Worm (Caenorhabditis elegans) whole organism, L2 larva: ENCODE measurements around the gene F26D11.1.

Experiments
- C34F6.9 ChIP-seq: fragments of 150-350 bp; optimal IDR thresholded peaks from 2 replicates; lab custom pipeline; 2014; ENCODE audit warnings: missing biosample characterization, missing genetic modification characterization
- F13H6.1 ChIP-seq: sonication (generic microtip); optimal IDR thresholded peaks from 2 replicates; lab custom pipeline; 2016; ENCODE audit warnings: missing genetic modification characterization, missing compliant biosample characterization
- ZK546.5 ChIP-seq: sonication (generic microtip); optimal IDR thresholded peaks from 2 replicates; lab custom pipeline; 2017; ENCODE audit warnings: missing biosample characterization, missing genetic modification characterization
- alr-1 ChIP-seq: fragments of 150-350 bp; optimal IDR thresholded peaks from 2 replicates; lab custom pipeline; 2014; ENCODE audit warnings: missing biosample characterization, missing genetic modification characterization
- aly-2 ChIP-seq: fragments of 150-350 bp; optimal IDR thresholded peaks from 2 replicates; lab custom pipeline; 2014; ENCODE audit warnings: missing biosample characterization, missing genetic modification characterization
- ama-1 ChIP-seq: fragments of 150-350 bp; optimal IDR thresholded peaks from 2 replicates; lab custom pipeline; 2018; ENCODE audit warnings: inconsistent platforms
- blmp-1 ChIP-seq: sonication (generic microtip); optimal IDR thresholded peaks from 2 replicates; lab custom pipeline; 2017; ENCODE audit warnings: missing genetic modification characterization, mild to moderate bottlenecking, missing compliant biosample characterization, antibody characterized with exemption, moderate library complexity; ENCODE audit not compliant: insufficient read depth
- ceh-16 ChIP-seq: fragments of 150-350 bp; optimal IDR thresholded peaks from 2 replicates; lab custom pipeline; 2014; ENCODE audit warnings: missing biosample characterization, missing genetic modification characterization
- ceh-82 ChIP-seq: fragments of 150-350 bp; optimal IDR thresholded peaks from 2 replicates; lab custom pipeline; 2014; ENCODE audit warnings: missing biosample characterization, missing genetic modification characterization
- crh-2 ChIP-seq: sonication (generic microtip); optimal IDR thresholded peaks from 2 replicates; lab custom pipeline; 2017; ENCODE audit warnings: missing biosample characterization, missing genetic modification characterization
- dmd-4 ChIP-seq: sonication (generic microtip); optimal IDR thresholded peaks from 2 replicates; lab custom pipeline; 2017; ENCODE audit warnings: missing biosample characterization, missing genetic modification characterization
- egl-27 ChIP-seq: sonication (generic microtip); optimal IDR thresholded peaks from 3 replicates; lab custom pipeline; 2017; ENCODE audit warnings: missing biosample characterization, missing genetic modification reagents, missing genetic modification characterization
- elt-1 ChIP-seq: fragments of 150-350 bp; optimal IDR thresholded peaks from 2 replicates; lab custom pipeline; 2014; ENCODE audit warnings: missing biosample characterization, missing genetic modification characterization
- elt-3 ChIP-seq: sonication (generic microtip); optimal IDR thresholded peaks from 2 replicates; lab custom pipeline; 2017; ENCODE audit warnings: missing biosample characterization, missing genetic modification characterization
- fos-1 ChIP-seq: fragments of 150-350 bp; optimal IDR thresholded peaks from 2 replicates; lab custom pipeline; 2014; ENCODE audit warnings: missing biosample characterization, missing genetic modification characterization
- gmeb-1 ChIP-seq: fragments of 150-350 bp; optimal IDR thresholded peaks from 2 replicates; lab custom pipeline; 2014; ENCODE audit warnings: missing biosample characterization, missing genetic modification characterization
- lin-11 ChIP-seq: fragments of 150-350 bp; sonication (generic microtip); optimal IDR thresholded peaks from 2 replicates; lab custom pipeline; 2014; ENCODE audit warnings: missing biosample characterization, missing genetic modification characterization, inconsistent platforms, mixed read lengths
- lin-13 ChIP-seq: fragments of 150-350 bp; optimal IDR thresholded peaks from 2 replicates; lab custom pipeline; 2014; ENCODE audit warnings: missing biosample characterization, missing genetic modification reagents, missing genetic modification characterization
- lin-39 ChIP-seq: fragments of 150-350 bp; optimal IDR thresholded peaks from 2 replicates; lab custom pipeline; 2014; ENCODE audit warnings: missing biosample characterization, missing genetic modification reagents, missing genetic modification characterization
- lsy-2 ChIP-seq, 2 experiments: fragments of 150-350 bp in 1 of 2; sonication (generic microtip) in 1 of 2; optimal IDR thresholded peaks; 2 replicates each; lab custom pipeline; 2014 to 2017; ENCODE audit warnings: missing biosample characterization in 2 of 2, missing genetic modification characterization in 2 of 2
- mbf-1 ChIP-seq: sonication (generic microtip); optimal IDR thresholded peaks from 2 replicates; lab custom pipeline; 2017; ENCODE audit warnings: missing biosample characterization, missing genetic modification characterization
- mdl-1 ChIP-seq, 2 experiments: fragments of 150-350 bp in 1 of 2; sonication (generic microtip) in 1 of 2; optimal IDR thresholded peaks; 2 replicates each; lab custom pipeline; 2017; ENCODE audit warnings: missing biosample characterization in 2 of 2, missing genetic modification characterization in 2 of 2
- nhr-10 ChIP-seq: sonication (generic microtip); optimal IDR thresholded peaks from 2 replicates; lab custom pipeline; 2017; ENCODE audit warnings: missing biosample characterization, missing genetic modification characterization
- nhr-11 ChIP-seq: fragments of 150-350 bp; optimal IDR thresholded peaks from 2 replicates; lab custom pipeline; 2014; ENCODE audit warnings: missing biosample characterization, missing genetic modification characterization
- nhr-12 ChIP-seq: fragments of 150-350 bp; optimal IDR thresholded peaks from 2 replicates; lab custom pipeline; 2014; ENCODE audit warnings: missing biosample characterization, missing genetic modification characterization
- nhr-129 ChIP-seq: fragments of 150-350 bp; optimal IDR thresholded peaks from 2 replicates; lab custom pipeline; 2014; ENCODE audit warnings: missing biosample characterization, missing genetic modification characterization
- nhr-21 ChIP-seq: fragments of 150-350 bp; optimal IDR thresholded peaks from 2 replicates; lab custom pipeline; 2014; ENCODE audit warnings: missing biosample characterization, missing genetic modification characterization
- nhr-23 ChIP-seq: fragments of 150-350 bp; optimal IDR thresholded peaks from 2 replicates; lab custom pipeline; 2014; ENCODE audit warnings: missing biosample characterization, missing genetic modification reagents, missing genetic modification characterization
- nhr-25 ChIP-seq: fragments of 150-350 bp; sonication (generic microtip); optimal IDR thresholded peaks from 3 replicates; lab custom pipeline; 2014; ENCODE audit warnings: missing biosample characterization, missing genetic modification characterization
- nhr-6 ChIP-seq: fragments of 150-350 bp; optimal IDR thresholded peaks from 2 replicates; lab custom pipeline; 2014; ENCODE audit warnings: missing biosample characterization, missing genetic modification characterization
- nhr-77 ChIP-seq: fragments of 150-350 bp; optimal IDR thresholded peaks from 2 replicates; lab custom pipeline; 2014; ENCODE audit warnings: missing biosample characterization, missing genetic modification characterization
- peb-1 ChIP-seq: fragments of 150-350 bp; optimal IDR thresholded peaks from 2 replicates; lab custom pipeline; 2014; ENCODE audit warnings: missing biosample characterization, missing genetic modification characterization
- sem-4 ChIP-seq: fragments of 150-350 bp; optimal IDR thresholded peaks from 2 replicates; lab custom pipeline; 2014; ENCODE audit warnings: missing biosample characterization, missing genetic modification reagents, missing genetic modification characterization
- skn-1 ChIP-seq: sonication (generic microtip); optimal IDR thresholded peaks from 2 replicates; lab custom pipeline; 2017; ENCODE audit warnings: missing biosample characterization, missing genetic modification characterization
- sma-3 ChIP-seq: sonication (generic microtip); optimal IDR thresholded peaks from 2 replicates; lab custom pipeline; 2016; ENCODE audit warnings: missing genetic modification reagents, missing genetic modification characterization, missing compliant biosample characterization
- sma-9 ChIP-seq, 2 experiments: fragments of 150-350 bp in 1 of 2; sonication (generic microtip) in 1 of 2; optimal IDR thresholded peaks; 2 replicates each; lab custom pipeline; 2014 to 2016; ENCODE audit warnings: missing genetic modification characterization in 2 of 2, mild to moderate bottlenecking in 1 of 2, missing biosample characterization in 1 of 2, missing compliant biosample characterization in 1 of 2, missing genetic modification reagents in 1 of 2, moderate library complexity in 1 of 2
- snpc-4 ChIP-seq: fragments of 150-350 bp; optimal IDR thresholded peaks from 2 replicates; lab custom pipeline; 2014; ENCODE audit warnings: missing biosample characterization, missing genetic modification characterization
- unc-39 ChIP-seq: fragments of 150-350 bp; optimal IDR thresholded peaks from 2 replicates; lab custom pipeline; 2014; ENCODE audit warnings: missing biosample characterization, missing genetic modification characterization
- unc-55 ChIP-seq: fragments of 150-350 bp; sonication (generic microtip); optimal IDR thresholded peaks from 3 replicates; lab custom pipeline; 2014; ENCODE audit warnings: missing biosample characterization, missing genetic modification reagents, missing genetic modification characterization
- unc-62 ChIP-seq: fragments of 150-350 bp; optimal IDR thresholded peaks from 2 replicates; lab custom pipeline; 2014; ENCODE audit warnings: missing biosample characterization, missing genetic modification reagents, missing genetic modification characterization
- ztf-11 ChIP-seq: sonication (generic microtip); optimal IDR thresholded peaks from 2 replicates; lab custom pipeline; 2017; ENCODE audit warnings: missing biosample characterization, missing genetic modification characterization
- ztf-4 ChIP-seq: fragments of 150-350 bp; optimal IDR thresholded peaks from 2 replicates; lab custom pipeline; 2014; ENCODE audit warnings: missing biosample characterization, missing genetic modification characterization

The F26D11.1 gene

ce11 chrV:8027429-8028142 lies 46.2 kb downstream of the F26D11.1 start:
- TF ChIP-seq crh-2 (no peak), F13H6.1 (tag; lab: Kevin White, UChicago) (no peak), sma-3 (peak; percentile 18), sma-9 (GFP tag; optimal IDR thresholded peaks at IDR 0.05; lab: Kevin White, UChicago) (peak; percentile 70), sma-9 (tag; optimal IDR thresholded peaks at IDR 0.05; lab: Kevin White, UChicago) (no peak), mdl-1 (tag; optimal IDR thresholded peaks at IDR 0.05; lab: Kevin White, UChicago) (no peak), blmp-1 (tag; lab: Kevin White, UChicago) (peak; percentile 42), nhr-25 (peak; percentile 56), gmeb-1 (no peak)
- TF ChIP-seq, all 48 proteins: peak for 4

DNA sequence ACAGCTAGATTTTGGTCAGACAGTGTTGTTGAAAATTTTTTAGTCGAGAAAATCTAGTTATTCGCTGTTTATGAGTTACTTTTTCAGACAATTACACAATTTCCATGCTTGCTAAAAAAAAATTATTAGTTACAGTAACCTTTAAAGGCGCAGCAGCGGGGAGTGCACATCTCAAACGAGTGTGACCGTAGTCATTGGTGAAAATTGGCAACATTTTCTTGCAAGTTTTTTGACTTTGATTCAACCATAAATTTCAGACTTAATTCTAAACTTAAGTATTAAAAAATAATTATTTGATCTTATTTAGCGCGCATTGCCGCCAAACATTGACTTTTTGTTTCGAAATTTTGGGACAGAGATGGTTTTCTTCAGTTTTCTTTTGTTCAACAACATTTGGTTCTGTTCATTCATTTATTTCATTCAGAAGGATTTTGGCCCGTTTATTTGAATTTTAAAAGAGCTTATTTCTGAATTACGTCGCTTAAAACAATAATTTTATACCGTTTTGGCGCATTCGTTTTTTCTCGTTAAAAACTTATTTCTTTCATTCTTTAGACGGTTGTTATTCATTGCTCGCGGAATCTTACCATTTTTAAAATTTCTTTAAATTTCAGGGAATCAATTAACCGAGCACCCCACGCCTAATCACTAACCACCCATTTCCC lies 47.6 kb downstream of the F26D11.1 start, which contains the start of gene oma-2:
oma-2 (plus strand) TSS at position 615 of the 665 bp plus-strand sequence.
- TF ChIP-seq nhr-25 (no peak), aly-2 (tag; lab: Kevin White, UChicago) (no peak), ceh-16 (tag; lab: Kevin White, UChicago) (no peak), nhr-23 (tag; lab: Kevin White, UChicago) (no peak), peb-1 (no peak), lin-39 (tag; lab: Kevin White, UChicago) (no peak), nhr-77 (no peak), ztf-11 (tag; lab: Kevin White, UChicago) (no peak), fos-1 (tag; lab: Kevin White, UChicago) (no peak), sma-3 (no peak)

- TF ChIP-seq blmp-1 (tag; lab: Kevin White, UChicago) (no peak), ztf-4 (tag; lab: Kevin White, UChicago) (no peak), elt-1 (no peak), nhr-129 (tag; lab: Kevin White, UChicago) (peak; percentile 13), ama-1 (lab: Kevin White, UChicago) (no peak), fos-1 (tag; lab: Kevin White, UChicago) (no peak), nhr-12 (tag; lab: Kevin White, UChicago) (no peak), nhr-77 (no peak), nhr-25 (peak; percentile 29), gmeb-1 (peak; percentile 97), alr-1 (tag; lab: Kevin White, UChicago) (no peak), nhr-10 (tag; lab: Kevin White, UChicago) (no peak), lin-13 (peak; percentile 35), peb-1 (no peak), lin-11 (tag; lab: Kevin White, UChicago) (no peak), ceh-82 (tag; lab: Kevin White, UChicago) (no peak), nhr-6 (no peak), egl-27 (tag; lab: Kevin White, UChicago) (peak; percentile 4), F13H6.1 (tag; lab: Kevin White, UChicago) (no peak), sma-9 (GFP tag; optimal IDR thresholded peaks at IDR 0.05; lab: Kevin White, UChicago) (peak; percentile 42), sma-9 (tag; optimal IDR thresholded peaks at IDR 0.05; lab: Kevin White, UChicago) (no peak), nhr-11 (tag; lab: Kevin White, UChicago) (no peak), snpc-4 (no peak), unc-62 (no peak), ztf-11 (tag; lab: Kevin White, UChicago) (no peak), sem-4 (tag; lab: Kevin White, UChicago) (no peak), unc-39 (tag; lab: Kevin White, UChicago) (no peak), C34F6.9 (tag; lab: Kevin White, UChicago) (peak; percentile 66), elt-3 (no peak), nhr-21 (tag; lab: Kevin White, UChicago) (peak; percentile 48), ZK546.5 (no peak), dmd-4 (no peak), sma-3 (peak; percentile 43), crh-2 (peak; percentile 50), unc-55 (peak; percentile 64), skn-1 (tag; lab: Kevin White, UChicago) (no peak), ceh-16 (tag; lab: Kevin White, UChicago) (no peak), lsy-2 (tag; optimal IDR thresholded peaks at IDR 0.05; lab: Kevin White, UChicago) (peak in 1 of 2 experiments; percentile 76), mbf-1 (no peak), aly-2 (tag; lab: Kevin White, UChicago) (no peak)
Observed at ce11 chrV:8031121-8031520, 49.8 kb downstream of the F26D11.1 start, which contains the start of gene vars-1. Gene vars-1, plus strand, starts transcription at chrV:8031411.
